Worm (Caenorhabditis elegans) whole organism, L2 larva: ENCODE data around the gene clec-80.

Experiments
- aly-2 ChIP-seq: fragments of 150-350 bp; optimal IDR thresholded peaks from 2 replicates; lab custom pipeline; 2014; ENCODE audit warnings: missing biosample characterization, missing genetic modification characterization
- crh-2 ChIP-seq: sonication (generic microtip); optimal IDR thresholded peaks from 2 replicates; lab custom pipeline; 2017; ENCODE audit warnings: missing biosample characterization, missing genetic modification characterization
- elt-3 ChIP-seq: sonication (generic microtip); optimal IDR thresholded peaks from 2 replicates; lab custom pipeline; 2017; ENCODE audit warnings: missing biosample characterization, missing genetic modification characterization
- lin-39 ChIP-seq: fragments of 150-350 bp; optimal IDR thresholded peaks from 2 replicates; lab custom pipeline; 2014; ENCODE audit warnings: missing biosample characterization, missing genetic modification reagents, missing genetic modification characterization
- mab-5 ChIP-seq: fragments of 150-350 bp; optimal IDR thresholded peaks from 2 replicates; lab custom pipeline; 2014; ENCODE audit warnings: missing biosample characterization, missing genetic modification characterization
- nhr-11 ChIP-seq: fragments of 150-350 bp; optimal IDR thresholded peaks from 2 replicates; lab custom pipeline; 2014; ENCODE audit warnings: missing biosample characterization, missing genetic modification characterization
- nhr-237 ChIP-seq: fragments of 150-350 bp; optimal IDR thresholded peaks from 2 replicates; lab custom pipeline; 2014; ENCODE audit warnings: missing biosample characterization, missing genetic modification characterization
- nhr-25 ChIP-seq: fragments of 150-350 bp; sonication (generic microtip); optimal IDR thresholded peaks from 3 replicates; lab custom pipeline; 2014; ENCODE audit warnings: missing biosample characterization, missing genetic modification characterization
- skn-1 ChIP-seq: sonication (generic microtip); optimal IDR thresholded peaks from 2 replicates; lab custom pipeline; 2017; ENCODE audit warnings: missing biosample characterization, missing genetic modification characterization
- snpc-4 ChIP-seq: fragments of 150-350 bp; optimal IDR thresholded peaks from 2 replicates; lab custom pipeline; 2014; ENCODE audit warnings: missing biosample characterization, missing genetic modification characterization
- unc-55 ChIP-seq: fragments of 150-350 bp; sonication (generic microtip); optimal IDR thresholded peaks from 3 replicates; lab custom pipeline; 2014; ENCODE audit warnings: missing biosample characterization, missing genetic modification reagents, missing genetic modification characterization
- unc-62 ChIP-seq: fragments of 150-350 bp; optimal IDR thresholded peaks from 2 replicates; lab custom pipeline; 2014; ENCODE audit warnings: missing biosample characterization, missing genetic modification reagents, missing genetic modification characterization

- TF ChIP-seq unc-55 (GFP tag; lab: Kevin White, UChicago) (peak; percentile 20), unc-62 (GFP tag; lab: Kevin White, UChicago) (no peak), lin-39 (tag; lab: Kevin White, UChicago) (no peak), snpc-4 (tag; lab: Kevin White, UChicago) (no peak), crh-2 (tag; lab: Kevin White, UChicago) (no peak), aly-2 (tag; lab: Kevin White, UChicago) (no peak), nhr-25 (tag; lab: Kevin White, UChicago) (no peak), mab-5 (tag; lab: Kevin White, UChicago) (no peak), nhr-11 (no peak), skn-1 (tag; lab: Kevin White, UChicago) (no peak), elt-3 (no peak), nhr-237 (tag; lab: Kevin White, UChicago) (no peak)
These were observed 21.4 kb upstream of the clec-80 start for ce11 chrIV:2802193-2802592.
